Worm (Caenorhabditis elegans) whole organism, L1 larva: ENCODE results near the gene idpb-5.

ENCODE experiments used
- C16A3.4 ChIP-seq: fragments of 150-350 bp; optimal IDR thresholded peaks from 2 replicates; lab custom pipeline; 2014; ENCODE audit warnings: missing biosample characterization, missing genetic modification characterization
- C34B4.2 ChIP-seq: sonication (generic microtip); optimal IDR thresholded peaks from 2 replicates; lab custom pipeline; 2017; ENCODE audit warnings: mild to moderate bottlenecking, missing genetic modification characterization, missing compliant biosample characterization
- Y116A8C.19 ChIP-seq: sonication (generic microtip); optimal IDR thresholded peaks from 2 replicates; lab custom pipeline; 2016; ENCODE audit warnings: missing compliant biosample characterization, missing genetic modification characterization, borderline replicate concordance
- ceh-63 ChIP-seq: fragments of 200-800 bp; sonication (Bioruptor generic); optimal IDR thresholded peaks from 2 replicates; lab custom pipeline; 2018; ENCODE audit warnings: mild to moderate bottlenecking, missing genetic modification characterization, missing compliant biosample characterization
- ceh-8 ChIP-seq: fragments of 200-800 bp; sonication (Bioruptor generic); optimal IDR thresholded peaks from 2 replicates; lab custom pipeline; 2018; ENCODE audit warnings: mild to moderate bottlenecking, missing genetic modification characterization, moderate library complexity, missing compliant biosample characterization
- ceh-88 ChIP-seq: fragments of 200-800 bp; sonication (Bioruptor generic); IDR thresholded peaks from 2 replicates; pipeline ENCODE4 v1.3.6; 2022; ENCODE audit warnings: missing genetic modification characterization, missing compliant biosample characterization
- egl-13 ChIP-seq: sonication (generic microtip); optimal IDR thresholded peaks from 2 replicates; lab custom pipeline; 2016; ENCODE audit warnings: missing genotype, missing genetic modification reagents, missing genetic modification characterization, missing compliant biosample characterization
- egl-27 ChIP-seq, 2 experiments: fragments of 150-350 bp in 1 of 2; sonication (generic microtip); optimal IDR thresholded peaks; 3 replicates each; lab custom pipeline; 2017 to 2018; ENCODE audit warnings: missing biosample characterization in 2 of 2, missing genetic modification characterization in 2 of 2, missing genetic modification reagents in 2 of 2
- elt-3 ChIP-seq, 6 experiments: fragments of 150-350 bp in 1 of 6; sonication (generic microtip); optimal IDR thresholded peaks; 2 replicates each; lab custom pipeline; 2017 to 2018; ENCODE audit warnings: missing biosample characterization in 6 of 6, missing genetic modification characterization in 6 of 6, inconsistent platforms in 1 of 6
- fkh-8 ChIP-seq: sonication (generic microtip); optimal IDR thresholded peaks from 2 replicates; lab custom pipeline; 2016; ENCODE audit warnings: mild to moderate bottlenecking, missing genetic modification characterization, missing compliant biosample characterization
- grh-1 ChIP-seq: fragments of 200-800 bp; sonication (Bioruptor generic); IDR thresholded peaks from 2 replicates; pipeline ENCODE4 v1.3.6; 2022; ENCODE audit warnings: missing genetic modification reagents, missing genetic modification characterization, missing compliant biosample characterization
- hlh-17 ChIP-seq: fragments of 200-800 bp; sonication (Bioruptor generic); optimal IDR thresholded peaks from 2 replicates; lab custom pipeline; 2018; ENCODE audit warnings: missing genetic modification characterization, mild to moderate bottlenecking, missing compliant biosample characterization, moderate library complexity, borderline replicate concordance
- irx-1 ChIP-seq: sonication (generic microtip); optimal IDR thresholded peaks from 2 replicates; lab custom pipeline; 2016; ENCODE audit warnings: missing genetic modification characterization, missing compliant biosample characterization
- jun-1 ChIP-seq: fragments of 150-350 bp; optimal IDR thresholded peaks from 2 replicates; lab custom pipeline; 2014; ENCODE audit warnings: missing biosample characterization, missing genetic modification reagents, missing genetic modification characterization
- lin-13 ChIP-seq: fragments of 150-350 bp; optimal IDR thresholded peaks from 2 replicates; lab custom pipeline; 2014; ENCODE audit warnings: missing biosample characterization, missing genetic modification reagents, missing genetic modification characterization
- lin-14 ChIP-seq: fragments of 200-800 bp; sonication (Bioruptor generic); optimal IDR thresholded peaks from 2 replicates; lab custom pipeline; 2018; ENCODE audit warnings: mild to moderate bottlenecking, missing genetic modification characterization, moderate library complexity, missing compliant biosample characterization
- lin-39 ChIP-seq: fragments of 150-350 bp; optimal IDR thresholded peaks from 2 replicates; lab custom pipeline; 2014; ENCODE audit warnings: missing biosample characterization, missing genetic modification reagents, missing genetic modification characterization
- lsy-2 ChIP-seq, 2 experiments: fragments of 150-350 bp; optimal IDR thresholded peaks; 2 replicates each; lab custom pipeline; 2014; ENCODE audit warnings: missing biosample characterization in 2 of 2, missing genetic modification characterization in 2 of 2
- mef-2 ChIP-seq: fragments of 150-350 bp; optimal IDR thresholded peaks from 2 replicates; lab custom pipeline; 2014; ENCODE audit warnings: missing biosample characterization, missing genetic modification characterization
- mep-1 ChIP-seq: fragments of 150-350 bp; optimal IDR thresholded peaks from 2 replicates; lab custom pipeline; 2014; ENCODE audit warnings: missing biosample characterization, missing genetic modification characterization
- nhr-11 ChIP-seq: fragments of 150-350 bp; optimal IDR thresholded peaks from 2 replicates; lab custom pipeline; 2014; ENCODE audit warnings: missing biosample characterization, missing genetic modification characterization
- nhr-19 ChIP-seq: fragments of 200-800 bp; sonication (Bioruptor generic); conservative IDR thresholded peaks from 2 replicates; pipeline ENCODE4 v1.3.6; 2022; ENCODE audit warnings: missing genetic modification characterization, missing compliant biosample characterization
- nhr-20 ChIP-seq: sonication (generic microtip); optimal IDR thresholded peaks from 2 replicates; lab custom pipeline; 2016; ENCODE audit warnings: mild to moderate bottlenecking, missing genetic modification characterization, missing compliant biosample characterization
- nhr-237 ChIP-seq: fragments of 150-350 bp; optimal IDR thresholded peaks from 2 replicates; lab custom pipeline; 2014; ENCODE audit warnings: missing biosample characterization, missing genetic modification characterization
- nhr-47 ChIP-seq: sonication (generic microtip); optimal IDR thresholded peaks from 2 replicates; lab custom pipeline; 2016; ENCODE audit warnings: mild to moderate bottlenecking, missing genetic modification characterization, moderate library complexity, missing compliant biosample characterization
- nhr-71 ChIP-seq: sonication (generic microtip); optimal IDR thresholded peaks from 2 replicates; lab custom pipeline; 2016; ENCODE audit warnings: mild to moderate bottlenecking, missing genetic modification characterization, moderate library complexity, missing compliant biosample characterization
- nhr-85 ChIP-seq: sonication (generic microtip); peaks from one replicate; lab custom pipeline; 2016; ENCODE audit warnings: missing genetic modification characterization, inconsistent platforms, missing compliant biosample characterization
- nhr-90 ChIP-seq: sonication (generic microtip); optimal IDR thresholded peaks from 2 replicates; lab custom pipeline; 2016; ENCODE audit warnings: mild to moderate bottlenecking, missing genetic modification characterization, missing compliant biosample characterization; ENCODE audit not compliant: poor library complexity
- pax-3 ChIP-seq: fragments of 200-800 bp; sonication (Bioruptor generic); optimal IDR thresholded peaks from 2 replicates; lab custom pipeline; 2018; ENCODE audit warnings: mild to moderate bottlenecking, missing genetic modification characterization, moderate library complexity, missing compliant biosample characterization
- pqm-1 ChIP-seq: sonication (generic microtip); optimal IDR thresholded peaks from 3 replicates; lab custom pipeline; 2017; ENCODE audit warnings: missing biosample characterization, missing genetic modification characterization
- skn-1 ChIP-seq: fragments of 150-350 bp; optimal IDR thresholded peaks from 2 replicates; lab custom pipeline; 2014; ENCODE audit warnings: missing biosample characterization, missing genetic modification characterization
- snpc-4 ChIP-seq: fragments of 150-350 bp; optimal IDR thresholded peaks from 2 replicates; lab custom pipeline; 2014; ENCODE audit warnings: missing biosample characterization, missing genetic modification characterization
- snu-23 ChIP-seq: sonication (generic microtip); optimal IDR thresholded peaks from 2 replicates; lab custom pipeline; 2016; ENCODE audit warnings: missing genetic modification characterization, missing compliant biosample characterization
- sup-37 ChIP-seq: fragments of 200-800 bp; sonication (Bioruptor generic); optimal IDR thresholded peaks from 2 replicates; lab custom pipeline; 2018; ENCODE audit warnings: mild to moderate bottlenecking, missing genetic modification characterization, missing compliant biosample characterization
- swsn-7 ChIP-seq: sonication (generic microtip); optimal IDR thresholded peaks from 2 replicates; lab custom pipeline; 2016; ENCODE audit warnings: missing genetic modification characterization, missing compliant biosample characterization
- tbx-2 ChIP-seq: sonication (generic microtip); optimal IDR thresholded peaks from 2 replicates; lab custom pipeline; 2016; ENCODE audit warnings: missing genetic modification characterization, missing compliant biosample characterization
- unc-130 ChIP-seq: fragments of 150-350 bp; optimal IDR thresholded peaks from 2 replicates; lab custom pipeline; 2017; ENCODE audit warnings: missing biosample characterization, missing genetic modification characterization, inconsistent platforms
- unc-30 ChIP-seq: sonication (generic microtip); optimal IDR thresholded peaks from 2 replicates; lab custom pipeline; 2017; ENCODE audit warnings: missing biosample characterization, missing genetic modification characterization
- unc-86 ChIP-seq: sonication (generic microtip); optimal IDR thresholded peaks from 2 replicates; lab custom pipeline; 2016; ENCODE audit warnings: missing genetic modification characterization, missing compliant biosample characterization
- unc-98 ChIP-seq: fragments of 200-800 bp; sonication (Bioruptor generic); IDR thresholded peaks from 2 replicates; pipeline ENCODE4 v1.3.6; 2022; ENCODE audit warnings: missing genetic modification characterization, missing compliant biosample characterization
- vab-15 ChIP-seq: sonication (generic microtip); optimal IDR thresholded peaks from 2 replicates; lab custom pipeline; 2017; ENCODE audit warnings: missing genotype, mild to moderate bottlenecking, missing genetic modification characterization, missing compliant biosample characterization
- xbp-1 ChIP-seq: sonication (generic microtip); optimal IDR thresholded peaks from 2 replicates; lab custom pipeline; 2016; ENCODE audit warnings: missing genetic modification characterization, missing compliant biosample characterization
- zip-4 ChIP-seq: fragments of 200-800 bp; sonication (Bioruptor generic); optimal IDR thresholded peaks from 2 replicates; lab custom pipeline; 2018; ENCODE audit warnings: mild to moderate bottlenecking, missing genetic modification characterization, moderate library complexity, missing compliant biosample characterization
- ztf-11 ChIP-seq, 2 experiments: sonication (generic microtip); optimal IDR thresholded peaks; 2 replicates each; lab custom pipeline; 2016 to 2017; ENCODE audit warnings: missing genetic modification characterization in 2 of 2, missing biosample characterization in 1 of 2, missing compliant biosample characterization in 1 of 2
- ztf-4 ChIP-seq: fragments of 150-350 bp; optimal IDR thresholded peaks from 2 replicates; lab custom pipeline; 2014; ENCODE audit warnings: missing biosample characterization, missing genetic modification characterization

Gene idpb-5

ce11 chrV:11799252-11799822 lies 40.0 kb upstream of the idpb-5 start (continued):
- TF ChIP-seq pax-3 (tag; lab: Kevin White, UChicago) (no peak), ceh-8 (no peak), sup-37 (GFP tag; lab: Kevin White, UChicago) (no peak), xbp-1 (tag; lab: Kevin White, UChicago) (peak; percentile 32), Y116A8C.19 (tag; lab: Kevin White, UChicago) (no peak), vab-15 (tag; lab: Kevin White, UChicago) (peak; percentile 56), grh-1 (GFP tag; lab: Robert Waterston, UW) (peak; percentile 76), nhr-47 (peak; percentile 76), swsn-7 (tag; lab: Kevin White, UChicago) (peak; percentile 23), pqm-1 (tag; lab: Kevin White, UChicago) (no peak), lin-39 (tag; lab: Kevin White, UChicago) (no peak), hlh-17 (GFP tag; lab: Kevin White, UChicago) (no peak), lsy-2 (tag; optimal IDR thresholded peaks at IDR 0.05; lab: Kevin White, UChicago) (peak; percentile 21 to 53), lin-14 (GFP tag; lab: Kevin White, UChicago) (peak; percentile 89), snpc-4 (no peak), ceh-63 (GFP tag; lab: Kevin White, UChicago) (no peak), unc-98 (no peak), skn-1 (tag; lab: Kevin White, UChicago) (no peak), egl-27 (tag; optimal IDR thresholded peaks at IDR 0.05; lab: Kevin White, UChicago) (peak in 1 of 2 experiments; percentile 36), nhr-237 (tag; lab: Kevin White, UChicago) (no peak), ceh-88 (GFP tag; lab: Robert Waterston, UW) (no peak), lin-13 (GFP tag; lab: Kevin White, UChicago) (peak; percentile 41)
- TF ChIP-seq, all 84 proteins: peak for 26

ce11 chrV:11800486-11800885 lies 38.8 kb upstream of the idpb-5 start:
- TF ChIP-seq grh-1 (GFP tag; lab: Robert Waterston, UW) (peak; percentile 24; the same call in 1 of the 2 replicates), sup-37 (GFP tag; lab: Kevin White, UChicago) (no peak), fkh-8 (no peak), egl-13 (tag; lab: Kevin White, UChicago) (no peak), unc-30 (tag; lab: Kevin White, UChicago) (no peak), swsn-7 (tag; lab: Kevin White, UChicago) (no peak), irx-1 (tag; lab: Kevin White, UChicago) (no peak), lsy-2 (tag; optimal IDR thresholded peaks at IDR 0.05; lab: Kevin White, UChicago) (peak in 1 of 2 experiments; percentile 11), nhr-19 (GFP tag; lab: Robert Waterston, UW) (peak; percentile 26), nhr-20 (tag; lab: Kevin White, UChicago) (peak; percentile 78), nhr-85 (peak; percentile 76), nhr-71 (peak; percentile 34), elt-3 (tag; optimal IDR thresholded peaks at IDR 0.05; lab: Kevin White, UChicago) (peak in 2 of 6 experiments; percentile 9 to 36), zip-4 (GFP tag; lab: Kevin White, UChicago) (no peak), C34B4.2 (no peak), ztf-4 (tag; lab: Kevin White, UChicago) (no peak), tbx-2 (tag; lab: Kevin White, UChicago) (peak; percentile 21)
- TF ChIP-seq, all 84 proteins: peak for 8

- TF ChIP-seq snu-23 (GFP tag; lab: Kevin White, UChicago) (peak; percentile 53), jun-1 (tag; lab: Kevin White, UChicago) (no peak), swsn-7 (tag; lab: Kevin White, UChicago) (no peak), nhr-11 (no peak), unc-86 (tag; lab: Kevin White, UChicago) (no peak), nhr-19 (GFP tag; lab: Robert Waterston, UW) (peak; percentile 66), ceh-63 (GFP tag; lab: Kevin White, UChicago) (no peak), lin-39 (tag; lab: Kevin White, UChicago) (no peak), unc-130 (peak; percentile 8), mep-1 (no peak), nhr-90 (tag; lab: Kevin White, UChicago) (peak; percentile 55), sup-37 (GFP tag; lab: Kevin White, UChicago) (no peak), nhr-47 (peak; percentile 28), ztf-11 (tag; optimal IDR thresholded peaks at IDR 0.05; lab: Kevin White, UChicago) (no peak), pax-3 (tag; lab: Kevin White, UChicago) (no peak), mef-2 (tag; lab: Kevin White, UChicago) (no peak), C16A3.4 (no peak), hlh-17 (GFP tag; lab: Kevin White, UChicago) (no peak), nhr-85 (peak; percentile 92)
Observed at ce11 chrV:11801076-11801849, 38.1 kb upstream of the idpb-5 start.
